Fruit fly (Drosophila melanogaster) whole organism, embryonic: ENCODE data around the gene kel.

Experiments used
- Adf1 ChIP-seq: fragments of 200-800 bp; sonication (Bioruptor generic); IDR thresholded peaks from 2 replicates; pipeline ENCODE4 v1.3.6; 2022; ENCODE audit warnings: missing biosample characterization, missing genetic modification characterization
- Asciz ChIP-seq: fragments of 200-800 bp; sonication (Bioruptor generic); optimal IDR thresholded peaks from 2 replicates; lab custom pipeline; 2017; ENCODE audit warnings: missing biosample characterization, mild to moderate bottlenecking, missing genetic modification characterization, missing genetic modification reagents
- CG1024 ChIP-seq: fragments of 200-800 bp; sonication (Bioruptor generic); IDR thresholded peaks from 2 replicates; pipeline ENCODE4 v1.3.6; 2022; ENCODE audit warnings: missing biosample characterization, missing genetic modification characterization
- CG10565 ChIP-seq: fragments of 200-800 bp; sonication (Bioruptor generic); optimal IDR thresholded peaks from 3 replicates; lab custom pipeline; 2016; ENCODE audit warnings: missing biosample characterization, mild to moderate bottlenecking, missing genetic modification characterization
- CG11504 ChIP-seq: fragments of 200-800 bp; sonication (Bioruptor generic); optimal IDR thresholded peaks from 3 replicates; lab custom pipeline; 2019; ENCODE audit warnings: missing biosample characterization, mild to moderate bottlenecking, missing genetic modification characterization, moderate library complexity
- CG14667 ChIP-seq: fragments of 200-800 bp; sonication (Bioruptor generic); IDR thresholded peaks from 2 replicates; pipeline ENCODE4 v1.3.6; 2022; ENCODE audit warnings: missing biosample characterization, missing genetic modification characterization
- CG15696 ChIP-seq: fragments of 200-800 bp; sonication (Bioruptor generic); optimal IDR thresholded peaks from 2 replicates; lab custom pipeline; 2019; ENCODE audit warnings: missing biosample characterization, mild to moderate bottlenecking, missing genetic modification characterization, moderate library complexity
- CG1602 ChIP-seq: fragments of 200-800 bp; sonication (Bioruptor generic); optimal IDR thresholded peaks from 3 replicates; lab custom pipeline; 2016; ENCODE audit warnings: missing biosample characterization, missing genetic modification characterization
- CG1603 ChIP-seq: fragments of 200-800 bp; sonication (Bioruptor generic); optimal IDR thresholded peaks from 2 replicates; lab custom pipeline; 2019; ENCODE audit warnings: missing biosample characterization, mild to moderate bottlenecking, missing genetic modification characterization, moderate library complexity
- CG17802 ChIP-seq: fragments of 200-800 bp; sonication (Bioruptor generic); optimal IDR thresholded peaks from 2 replicates; lab custom pipeline; 2018; ENCODE audit warnings: missing biosample characterization, mild to moderate bottlenecking, missing genetic modification characterization, moderate library complexity
- CG1832 ChIP-seq: fragments of 200-800 bp; sonication (Bioruptor generic); optimal IDR thresholded peaks from 2 replicates; lab custom pipeline; 2017; ENCODE audit warnings: missing biosample characterization, mild to moderate bottlenecking, missing genetic modification characterization, inconsistent platforms
- CG2202 ChIP-seq: fragments of 200-800 bp; sonication (Bioruptor generic); optimal IDR thresholded peaks from 2 replicates; lab custom pipeline; 2018; ENCODE audit warnings: missing biosample characterization, mild to moderate bottlenecking, missing genetic modification characterization
- CG31365 ChIP-seq: fragments of 200-800 bp; sonication (Bioruptor generic); optimal IDR thresholded peaks from 2 replicates; lab custom pipeline; 2018; ENCODE audit warnings: missing biosample characterization, mild to moderate bottlenecking, missing genetic modification characterization
- CG3281 ChIP-seq: fragments of 200-800 bp; sonication (Bioruptor generic); optimal IDR thresholded peaks from 3 replicates; lab custom pipeline; 2017; ENCODE audit warnings: missing biosample characterization, mild to moderate bottlenecking, missing genetic modification characterization
- CG34422 ChIP-seq: fragments of 200-800 bp; sonication (Bioruptor generic); IDR thresholded peaks from 3 replicates; pipeline ENCODE4 v1.3.6; 2022; ENCODE audit warnings: missing biosample characterization, missing genetic modification characterization
- CG3995 ChIP-seq: fragments of 200-800 bp; sonication (Bioruptor generic); optimal IDR thresholded peaks from 3 replicates; lab custom pipeline; 2016; ENCODE audit warnings: missing biosample characterization, missing genetic modification characterization
- CG4404 ChIP-seq: fragments of 200-800 bp; sonication (Bioruptor generic); IDR thresholded peaks from 2 replicates; pipeline ENCODE4 v1.3.6; 2022; ENCODE audit warnings: missing biosample characterization, missing genetic modification characterization
- CG4424 ChIP-seq: fragments of 200-800 bp; sonication (Bioruptor generic); optimal IDR thresholded peaks from 3 replicates; lab custom pipeline; 2016; ENCODE audit warnings: missing biosample characterization, missing genetic modification characterization
- CG4707 ChIP-seq: fragments of 200-800 bp; sonication (Bioruptor generic); optimal IDR thresholded peaks from 2 replicates; lab custom pipeline; 2018; ENCODE audit warnings: missing biosample characterization, mild to moderate bottlenecking, missing genetic modification characterization, moderate library complexity
- CG4730 ChIP-seq: fragments of 200-800 bp; sonication (Bioruptor generic); IDR thresholded peaks from 2 replicates; pipeline ENCODE4 v1.3.6; 2022; ENCODE audit warnings: missing biosample characterization, missing genetic modification characterization
- CG7271 ChIP-seq: fragments of 200-800 bp; sonication (Bioruptor generic); optimal IDR thresholded peaks from 2 replicates; lab custom pipeline; 2018; ENCODE audit warnings: missing biosample characterization, mild to moderate bottlenecking, missing genetic modification characterization, moderate library complexity
- CG7372 ChIP-seq: fragments of 200-800 bp; sonication (Bioruptor generic); IDR thresholded peaks from 2 replicates; pipeline ENCODE4 v1.3.6; 2022; ENCODE audit warnings: missing biosample characterization, missing genetic modification characterization
- Chrac-16 ChIP-seq: fragments of 200-800 bp; sonication (Bioruptor generic); optimal IDR thresholded peaks from 3 replicates; lab custom pipeline; 2016; ENCODE audit warnings: missing biosample characterization, missing genetic modification characterization
- CrebB ChIP-seq: fragments of 200-800 bp; sonication (Bioruptor generic); optimal IDR thresholded peaks from 3 replicates; lab custom pipeline; 2018; ENCODE audit warnings: missing biosample characterization, mild to moderate bottlenecking, missing genetic modification characterization
- D19A ChIP-seq: fragments of 200-800 bp; optimal IDR thresholded peaks from 3 replicates; lab custom pipeline; 2019; ENCODE audit warnings: missing biosample characterization, mild to moderate bottlenecking, missing genetic modification characterization, moderate library complexity
- Dbx ChIP-seq: fragments of 200-800 bp; sonication (Bioruptor generic); IDR thresholded peaks from 3 replicates; pipeline ENCODE4 v1.3.6; 2022; ENCODE audit warnings: missing biosample characterization, missing genetic modification characterization
- H15 ChIP-seq: fragments of 200-800 bp; sonication (Bioruptor generic); IDR thresholded peaks from 3 replicates; pipeline ENCODE4 v1.3.6; 2022; ENCODE audit warnings: missing biosample characterization, missing genetic modification characterization
- Hr3 ChIP-seq: fragments of 200-800 bp; sonication (Bioruptor generic); optimal IDR thresholded peaks from 3 replicates; lab custom pipeline; 2016; ENCODE audit warnings: missing biosample characterization, missing genetic modification characterization
- Hsf ChIP-seq: fragments of 200-800 bp; sonication (Bioruptor generic); optimal IDR thresholded peaks from 3 replicates; lab custom pipeline; 2016; ENCODE audit warnings: missing biosample characterization, missing genetic modification characterization
- Lhr ChIP-seq: fragments of 200-800 bp; sonication (Bioruptor generic); optimal IDR thresholded peaks from 3 replicates; lab custom pipeline; 2017; ENCODE audit warnings: mild to moderate bottlenecking, missing biosample characterization, missing genetic modification reagents, missing genetic modification characterization
- MTF-1 ChIP-seq: fragments of 200-800 bp; sonication (Bioruptor generic); optimal IDR thresholded peaks from 2 replicates; lab custom pipeline; 2018; ENCODE audit warnings: missing biosample characterization, mild to moderate bottlenecking, missing genetic modification characterization, borderline replicate concordance
- Mrtf ChIP-seq: fragments of 200-800 bp; sonication (Bioruptor generic); IDR thresholded peaks from 3 replicates; pipeline ENCODE4 v1.3.6; 2022; ENCODE audit warnings: missing biosample characterization, missing genetic modification characterization
- Neu2 ChIP-seq: fragments of 200-800 bp; sonication (Bioruptor generic); optimal IDR thresholded peaks from 3 replicates; lab custom pipeline; 2016; ENCODE audit warnings: missing biosample characterization, missing genetic modification characterization, borderline replicate concordance
- Oaz ChIP-seq: fragments of 200-800 bp; sonication (Bioruptor generic); IDR thresholded peaks from 2 replicates; pipeline ENCODE4 v1.3.6; 2022; ENCODE audit warnings: missing biosample characterization, missing genetic modification characterization
- Side ChIP-seq: fragments of 200-800 bp; sonication (Bioruptor generic); optimal IDR thresholded peaks from 2 replicates; lab custom pipeline; 2016; ENCODE audit warnings: missing biosample characterization, missing genetic modification characterization
- Usf ChIP-seq: fragments of 200-800 bp; sonication (Bioruptor generic); optimal IDR thresholded peaks from 2 replicates; lab custom pipeline; 2017; ENCODE audit warnings: missing genotype, missing biosample characterization, missing genetic modification characterization
- Xbp1 ChIP-seq: fragments of 200-800 bp; sonication (Bioruptor generic); optimal IDR thresholded peaks from 3 replicates; lab custom pipeline; 2016; ENCODE audit warnings: missing biosample characterization, mild to moderate bottlenecking, missing genetic modification characterization
- chif ChIP-seq, 2 experiments: fragments of 200-800 bp; sonication (Bioruptor generic); optimal IDR thresholded peaks; 3 replicates each; lab custom pipeline; 2016; ENCODE audit warnings: missing biosample characterization in 2 of 2, missing genetic modification characterization in 2 of 2
- dpn ChIP-seq, 2 experiments: fragments of 200-800 bp; sonication (Bioruptor generic); optimal IDR thresholded peaks; 3 replicates each; lab custom pipeline; 2016; ENCODE audit warnings: missing biosample characterization in 2 of 2, missing genetic modification characterization in 2 of 2
- eve ChIP-seq, 2 experiments: fragments of >200 bp; optimal IDR thresholded peaks; 2 replicates each; lab custom pipeline; 2017; ENCODE audit warnings: missing biosample characterization in 2 of 2, missing genetic modification characterization in 2 of 2
- fru ChIP-seq: fragments of >200 bp; optimal IDR thresholded peaks from 2 replicates; lab custom pipeline; 2017
- gcm2 ChIP-seq: fragments of 200-800 bp; sonication (Bioruptor generic); optimal IDR thresholded peaks from 2 replicates; lab custom pipeline; 2016; ENCODE audit warnings: missing biosample characterization, missing genetic modification characterization
- lmd ChIP-seq: fragments of 200-800 bp; sonication (Bioruptor generic); IDR thresholded peaks from 2 replicates; pipeline ENCODE4 v1.3.6; 2022; ENCODE audit warnings: missing biosample characterization, missing genetic modification characterization
- mirr ChIP-seq: fragments of 200-800 bp; sonication (Bioruptor generic); optimal IDR thresholded peaks from 3 replicates; lab custom pipeline; 2018; ENCODE audit warnings: missing biosample characterization, mild to moderate bottlenecking, missing genetic modification characterization
- nerfin-2 ChIP-seq: fragments of 200-800 bp; sonication (Bioruptor generic); IDR thresholded peaks from 2 replicates; pipeline ENCODE4 v1.3.6; 2022; ENCODE audit warnings: missing biosample characterization, missing genetic modification characterization; ENCODE audit not compliant: partially characterized antibody
- pho ChIP-seq: fragments of 200-800 bp; sonication (Bioruptor generic); optimal IDR thresholded peaks from 2 replicates; lab custom pipeline; 2016; ENCODE audit warnings: missing biosample characterization, missing genetic modification characterization
- tin ChIP-seq: fragments of 200-800 bp; sonication (Bioruptor generic); optimal IDR thresholded peaks from 3 replicates; lab custom pipeline; 2016; ENCODE audit warnings: missing biosample characterization, missing genetic modification characterization
- twi ChIP-seq: fragments of 200-800 bp; optimal IDR thresholded peaks from 2 replicates; lab custom pipeline; 2019; ENCODE audit warnings: missing biosample characterization, mild to moderate bottlenecking, missing genetic modification characterization, moderate library complexity
- unc-4 ChIP-seq: fragments of 200-800 bp; sonication (Bioruptor generic); IDR thresholded peaks from 2 replicates; pipeline ENCODE4 v1.3.6; 2022; ENCODE audit warnings: missing biosample characterization, missing genetic modification characterization; ENCODE audit not compliant: partially characterized antibody
- wek ChIP-seq: fragments of 200-800 bp; sonication (Bioruptor generic); optimal IDR thresholded peaks from 3 replicates; lab custom pipeline; 2018; ENCODE audit warnings: missing biosample characterization, mild to moderate bottlenecking, missing genetic modification characterization, moderate library complexity
- yki ChIP-seq: fragments of >200 bp; optimal IDR thresholded peaks from 3 replicates; lab custom pipeline; 2018
- zen ChIP-seq: fragments of 200-800 bp; sonication (Bioruptor generic); optimal IDR thresholded peaks from 3 replicates; lab custom pipeline; 2018; ENCODE audit warnings: missing biosample characterization, mild to moderate bottlenecking, missing genetic modification characterization, moderate library complexity
- zfh1 ChIP-seq: fragments of 200-800 bp; sonication (Bioruptor generic); IDR thresholded peaks from 3 replicates; pipeline ENCODE4 v1.3.6; 2022; ENCODE audit warnings: missing biosample characterization, missing genetic modification characterization

The kel gene

DNA sequence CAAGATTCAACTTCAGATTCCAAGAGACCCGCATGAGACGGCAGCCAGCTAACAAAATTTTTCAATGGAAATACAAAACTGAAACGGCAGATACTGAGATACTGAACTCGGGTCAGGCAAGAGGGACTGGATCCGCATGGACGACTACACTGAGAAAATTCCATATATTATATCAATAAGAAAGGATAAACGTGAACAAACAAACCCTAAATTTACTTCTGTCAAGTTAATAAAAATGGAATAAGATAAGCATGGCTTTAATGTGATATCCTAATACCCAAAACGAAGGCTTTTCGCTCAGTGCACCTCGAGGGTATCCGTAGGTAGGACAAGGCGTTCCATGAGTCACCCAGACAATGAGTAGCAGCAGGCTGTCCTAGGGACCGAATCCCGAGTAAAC is 7.4 kb upstream of the kel start (continued):
- peak; percentile 87 for TF ChIP-seq Hsf (GFP tag; lab: Kevin White, UChicago)
- TF ChIP-seq Oaz (GFP tag; lab: Robert Waterston, UW), result peak; percentile 49; the same call in 1 of the 2 replicates
- peak; percentile 65 for TF ChIP-seq CG3281 (GFP tag; lab: Kevin White, UChicago)
- peak; percentile 12; the same call in 1 of the 2 replicates for TF ChIP-seq Adf1 (GFP tag; lab: Robert Waterston, UW)
- TF ChIP-seq Side, result peak; percentile 84
- TF ChIP-seq CG31365 (tag; lab: Kevin White, UChicago), result peak; percentile 16
- TF ChIP-seq CG7271 (tag; lab: Kevin White, UChicago), result peak; percentile 88
- TF ChIP-seq chif (GFP tag; optimal IDR thresholded peaks at IDR 0.05; lab: Kevin White, UChicago), result peak; percentile 86 to 95
- no peak for TF ChIP-seq mirr (GFP tag; lab: Kevin White, UChicago)
- peak; percentile 80 for TF ChIP-seq Dbx (GFP tag; lab: Robert Waterston, UW)
- peak; percentile 73 for TF ChIP-seq Neu2 (GFP tag; lab: Kevin White, UChicago)
- peak; percentile 84 for TF ChIP-seq CG11504 (tag; lab: Kevin White, UChicago)
- peak; percentile 79; the same call in 2 of the 3 replicates for TF ChIP-seq CG34422
- TF ChIP-seq CG1024 (GFP tag; lab: Robert Waterston, UW), result peak; percentile 74; the same call in 1 of the 2 replicates
- TF ChIP-seq CG15696, result peak; percentile 98
- peak in 1 of 2 experiments; percentile 82 for TF ChIP-seq eve (GFP tag; optimal IDR thresholded peaks at IDR 0.05; lab: Kevin White, UChicago)
- peak; percentile 82 for TF ChIP-seq CG2202
- peak; percentile 70; the same call in 2 of the 3 replicates for TF ChIP-seq Mrtf (GFP tag; lab: Robert Waterston, UW)
- TF ChIP-seq unc-4 (GFP tag; lab: Robert Waterston, UW), result no peak
- TF ChIP-seq Chrac-16 (GFP tag; lab: Kevin White, UChicago), result peak; percentile 91
- TF ChIP-seq CrebB (tag; lab: Kevin White, UChicago), result peak; percentile 63
- peak; percentile 66; the same call in 2 of the 3 replicates for TF ChIP-seq H15 (GFP tag; lab: Robert Waterston, UW)
- TF ChIP-seq CG1602 (GFP tag; lab: Kevin White, UChicago), result peak; percentile 89
- peak; percentile 98 for TF ChIP-seq CG4404 (GFP tag; lab: Robert Waterston, UW)
- TF ChIP-seq CG10565 (GFP tag; lab: Kevin White, UChicago), result peak; percentile 68
- TF ChIP-seq CG14667, result peak; percentile 65
- peak; percentile 86 for TF ChIP-seq lmd
- peak; percentile 70 for TF ChIP-seq CG7372
- peak; percentile 89 for TF ChIP-seq CG1603
- TF ChIP-seq Xbp1 (GFP tag; lab: Kevin White, UChicago), result peak; percentile 87
- peak; percentile 47 for TF ChIP-seq CG17802
- peak; percentile 56 for TF ChIP-seq Lhr
- no peak for TF ChIP-seq fru (lab: Kevin White, UChicago)
- peak; percentile 84 for TF ChIP-seq pho (GFP tag; lab: Kevin White, UChicago)
- TF ChIP-seq CG4424 (GFP tag; lab: Kevin White, UChicago), result peak; percentile 91
- TF ChIP-seq CG4707 (GFP tag; lab: Kevin White, UChicago), result peak; percentile 60
- TF ChIP-seq zfh1, result peak; percentile 96
- TF ChIP-seq nerfin-2, result no peak
- TF ChIP-seq Hr3 (GFP tag; lab: Kevin White, UChicago), result peak; percentile 81
- peak; percentile 85 to 90 for TF ChIP-seq dpn (GFP tag; optimal IDR thresholded peaks at IDR 0.05; lab: Kevin White, UChicago)
- TF ChIP-seq CG1832, result no peak

DNA sequence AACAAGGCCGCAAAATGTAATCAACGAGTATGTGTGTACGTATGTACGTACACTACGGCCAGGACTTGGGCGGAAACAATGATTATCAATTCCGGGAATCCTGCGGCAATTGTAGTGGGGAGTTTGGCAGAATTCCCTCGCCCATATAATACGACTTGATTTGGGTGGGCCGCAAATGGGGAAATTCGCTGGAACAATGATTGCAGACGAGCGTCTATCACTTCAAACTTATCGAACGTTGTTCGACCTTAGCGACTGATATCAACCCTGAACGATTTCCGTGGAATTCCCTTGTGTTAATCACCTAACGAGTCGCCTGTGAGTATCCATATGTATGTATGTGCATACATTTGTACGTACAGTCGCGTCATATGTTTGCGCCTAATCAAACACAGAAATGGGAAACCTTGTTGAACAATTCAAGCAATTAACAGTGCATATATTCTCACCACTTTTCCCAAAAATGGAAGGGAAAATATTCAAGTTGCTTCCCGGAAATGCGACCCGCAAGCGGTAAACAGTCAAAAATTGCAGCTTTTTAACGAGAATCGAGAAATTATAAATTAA is 6.5 kb upstream of the kel start:
- TF ChIP-seq CG3995 (GFP tag; lab: Kevin White, UChicago), result no peak
- TF ChIP-seq D19A (tag; lab: Kevin White, UChicago), result peak; percentile 13
- no peak for TF ChIP-seq Neu2 (GFP tag; lab: Kevin White, UChicago)
- no peak for TF ChIP-seq Asciz (GFP tag; lab: Kevin White, UChicago)
- no peak for TF ChIP-seq yki (lab: Kevin White, UChicago)
- TF ChIP-seq wek (GFP tag; lab: Kevin White, UChicago), result no peak
- TF ChIP-seq zen (tag; lab: Kevin White, UChicago), result peak; percentile 21
- no peak for TF ChIP-seq tin (GFP tag; lab: Kevin White, UChicago)
- TF ChIP-seq CG4730 (GFP tag; lab: Robert Waterston, UW), result no peak
- TF ChIP-seq gcm2 (GFP tag; lab: Kevin White, UChicago), result no peak
- no peak for TF ChIP-seq Usf (GFP tag; lab: Kevin White, UChicago)
- TF ChIP-seq MTF-1 (GFP tag; lab: Kevin White, UChicago), result no peak
- TF ChIP-seq twi, result peak; percentile 36
- TF ChIP-seq pho (GFP tag; lab: Kevin White, UChicago), result no peak
